Worm (Caenorhabditis elegans): ENCODE measurements around the gene T10H9.1.

The T10H9.1 gene

ce11 chrV:6657532-6658259, 8.3 kb downstream of the T10H9.1 start:
- TF ChIP-seq nhr-237 (tag; optimal IDR thresholded peaks at IDR 0.05), result no peak
- no peak for TF ChIP-seq unc-39 (tag; optimal IDR thresholded peaks at IDR 0.05)
- TF ChIP-seq unc-120 (tag; optimal IDR thresholded peaks at IDR 0.05; ENCODE audit: poor library complexity, severe bottlenecking), result no peak
- TF ChIP-seq nhr-76 (tag; optimal IDR thresholded peaks at IDR 0.05), result no peak
- no peak for TF ChIP-seq lin-32 (GFP tag; optimal IDR thresholded peaks at IDR 0.05)
- no peak for TF ChIP-seq mep-1 (tag; optimal IDR thresholded peaks at IDR 0.05)
- no peak for TF ChIP-seq nhr-12 (tag; optimal IDR thresholded peaks at IDR 0.05)

DNA sequence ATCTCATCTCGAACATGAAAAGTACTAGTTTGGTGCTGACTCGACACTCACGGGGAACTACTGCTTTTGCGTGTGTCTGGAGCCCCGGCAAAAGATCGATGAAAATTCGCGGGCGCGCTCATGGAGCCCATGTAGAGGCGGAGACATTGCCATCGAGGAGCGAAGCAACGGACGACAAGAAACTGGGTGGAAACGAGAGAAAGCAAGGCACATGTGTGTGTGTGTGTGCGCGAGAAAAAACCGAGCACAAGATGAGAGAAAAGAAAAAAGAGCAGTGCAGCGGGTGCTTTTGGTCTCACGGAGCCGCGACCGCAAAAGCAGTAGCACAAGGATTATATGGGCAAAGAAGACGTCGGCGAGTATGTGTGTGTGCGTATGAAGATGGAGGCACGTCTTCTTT, 9.3 kb downstream of the T10H9.1 start:
- no peak for TF ChIP-seq blmp-1 (tag; optimal IDR thresholded peaks at IDR 0.05)
- TF ChIP-seq elt-1 (tag; optimal IDR thresholded peaks at IDR 0.05; ENCODE audit: borderline replicate concordance, insufficient read depth), result no peak
- no peak for TF ChIP-seq nhr-76 (tag; optimal IDR thresholded peaks at IDR 0.05)
- peak; percentile 14 for TF ChIP-seq sptf-1 (tag; optimal IDR thresholded peaks at IDR 0.05)
- TF ChIP-seq lin-32 (GFP tag; optimal IDR thresholded peaks at IDR 0.05), result no peak
- peak; percentile 50 for TF ChIP-seq mep-1 (tag; optimal IDR thresholded peaks at IDR 0.05)
- TF ChIP-seq nhr-2 (tag; optimal IDR thresholded peaks at IDR 0.05), result no peak
- TF ChIP-seq bed-3 (GFP tag; optimal IDR thresholded peaks at IDR 0.05), result no peak
- TF ChIP-seq hlh-1 (tag; optimal IDR thresholded peaks at IDR 0.05), result no peak

DNA sequence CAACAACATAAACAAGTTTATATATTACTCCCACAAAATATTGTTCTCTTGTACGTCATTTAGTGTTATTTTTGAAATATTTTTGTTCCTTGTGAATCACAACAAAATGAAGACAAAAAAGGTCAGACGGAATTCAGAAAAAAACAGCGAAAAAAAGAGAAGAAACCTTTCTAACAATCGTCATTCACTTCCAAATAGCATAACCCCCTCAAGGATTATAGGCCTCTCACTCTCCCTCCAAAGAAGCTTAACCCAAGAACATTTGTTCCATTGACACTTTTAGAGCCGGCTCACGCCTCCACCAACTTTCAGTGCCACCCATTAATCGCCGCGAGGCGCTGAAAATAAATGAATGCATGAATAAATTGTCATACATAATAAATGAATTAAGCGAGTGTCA, 10.1 kb downstream of the T10H9.1 start:
- TF ChIP-seq nhr-76 (tag; optimal IDR thresholded peaks at IDR 0.05) (no peak), hlh-1 (tag; optimal IDR thresholded peaks at IDR 0.05) (no peak), flh-1 (GFP tag; optimal IDR thresholded peaks at IDR 0.05) (no peak), elt-3 (tag; optimal IDR thresholded peaks at IDR 0.05) (no peak), elt-1 (tag; optimal IDR thresholded peaks at IDR 0.05; ENCODE audit: borderline replicate concordance, insufficient read depth) (no peak), unc-39 (tag; optimal IDR thresholded peaks at IDR 0.05) (no peak), mab-5 (tag; optimal IDR thresholded peaks at IDR 0.05) (no peak)

- TF ChIP-seq tbx-8 (GFP tag; optimal IDR thresholded peaks at IDR 0.05) (no peak), M03D4.4 (tag; optimal IDR thresholded peaks at IDR 0.05) (no peak), ces-1 (GFP tag; optimal IDR thresholded peaks at IDR 0.05) (peak; percentile 25), lin-13 (tag; optimal IDR thresholded peaks at IDR 0.05) (no peak)
These were observed 12.2 kb downstream of the T10H9.1 start for ce11 chrV:6661658-6662057.

DNA sequence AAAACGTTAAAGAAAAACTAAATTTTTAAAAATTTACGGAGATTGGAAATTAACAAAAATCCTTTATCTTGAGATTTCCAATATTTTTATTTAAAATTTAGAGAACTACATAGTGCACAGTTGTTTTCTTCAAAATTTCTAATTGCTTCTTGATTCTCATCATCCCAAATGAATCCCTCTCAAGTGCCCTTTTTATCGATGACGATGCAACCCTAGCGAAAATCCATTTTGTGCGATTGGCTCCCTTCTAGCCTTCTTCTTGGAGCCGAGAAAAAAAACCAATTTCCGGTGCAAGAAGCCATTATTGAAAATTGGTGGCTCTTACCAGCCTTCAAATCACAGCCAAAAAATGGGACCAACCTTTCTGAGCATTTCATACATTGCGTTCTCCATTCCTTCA, 13.1 kb downstream of the T10H9.1 start:
- TF ChIP-seq ham-2 (GFP tag; optimal IDR thresholded peaks at IDR 0.05) (no peak), cnd-1 (tag; optimal IDR thresholded peaks at IDR 0.05) (no peak), ceh-83 (GFP tag; optimal IDR thresholded peaks at IDR 0.05) (no peak), lsy-2 (tag; optimal IDR thresholded peaks at IDR 0.05) (no peak), blmp-1 (tag; optimal IDR thresholded peaks at IDR 0.05) (no peak), bed-3 (GFP tag; optimal IDR thresholded peaks at IDR 0.05) (no peak), ztf-11 (tag; optimal IDR thresholded peaks at IDR 0.05) (no peak), nhr-237 (tag; optimal IDR thresholded peaks at IDR 0.05) (no peak), pha-4 (tag; optimal IDR thresholded peaks at IDR 0.05) (no peak), M03D4.4 (tag; optimal IDR thresholded peaks at IDR 0.05) (no peak)

DNA sequence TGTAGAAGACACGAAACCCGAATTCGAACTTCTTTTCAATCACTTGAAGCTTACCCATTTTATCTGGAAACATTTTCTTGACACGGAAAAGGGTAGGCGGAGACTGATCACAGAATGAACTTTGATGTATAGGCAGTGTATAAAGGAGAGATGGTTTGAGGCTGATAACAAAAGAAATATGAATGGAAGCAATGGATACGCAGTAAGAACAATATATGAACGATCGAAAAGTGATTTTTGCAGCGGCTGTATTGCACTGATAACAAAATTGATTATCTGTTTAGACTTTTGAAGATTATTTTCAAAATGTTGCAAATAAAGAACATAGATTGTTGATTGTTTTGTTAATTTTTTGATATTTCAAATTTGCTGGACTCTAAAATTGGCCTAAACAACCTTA, 16.3 kb downstream of the T10H9.1 start, which contains the start of gene pmp-5:
TSS of gene pmp-5 (minus strand) at position 63 of the 400 bp plus-strand sequence.
- no peak for TF ChIP-seq lin-32 (GFP tag; optimal IDR thresholded peaks at IDR 0.05)

ce11 chrV:6666557-6666956, 17.1 kb downstream of the T10H9.1 start:
- TF ChIP-seq cnd-1 (tag; optimal IDR thresholded peaks at IDR 0.05) (no peak), nhr-2 (tag; optimal IDR thresholded peaks at IDR 0.05) (no peak), nhr-28 (tag; optimal IDR thresholded peaks at IDR 0.05) (no peak), ceh-43 (GFP tag; optimal IDR thresholded peaks at IDR 0.05) (no peak)

Data from whole organism, mixed stage, embryonic.